Fruit fly (Drosophila melanogaster): ENCODE results near the gene CG9166.

DNA sequence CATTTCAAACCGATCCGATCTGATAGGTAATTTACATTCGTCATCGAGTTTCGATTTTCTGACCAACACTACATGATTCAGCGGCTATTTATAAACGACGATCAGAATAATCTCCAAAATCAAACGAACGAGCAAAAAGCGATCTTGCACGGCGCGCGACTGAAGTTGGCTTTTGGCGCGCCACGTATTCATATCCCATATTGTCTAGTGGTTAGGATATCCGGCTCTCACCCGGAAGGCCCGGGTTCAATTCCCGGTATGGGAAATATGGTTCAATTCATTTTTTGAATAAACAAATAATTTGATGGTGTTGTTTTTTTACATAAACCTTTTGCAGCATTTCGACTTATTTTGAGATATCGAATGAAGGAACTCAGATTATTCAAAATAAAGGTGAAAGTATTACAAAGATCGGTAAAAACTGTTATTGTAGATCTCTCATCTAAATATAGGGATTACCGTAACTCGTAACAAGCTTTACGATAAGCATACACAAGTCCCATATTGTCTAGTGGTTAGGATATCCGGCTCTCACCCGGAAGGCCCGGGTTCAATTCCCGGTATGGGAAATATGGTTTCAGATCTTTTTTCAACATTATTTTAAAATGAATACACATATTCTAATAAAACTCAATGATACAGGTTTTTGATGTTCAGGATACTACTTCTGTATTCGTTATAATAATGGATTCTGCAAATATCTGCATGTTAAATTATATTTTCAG, 29.0 kb downstream of the CG9166 start:
- no peak for TF ChIP-seq CG8478 (optimal IDR thresholded peaks at IDR 0.05)
- no peak for TF ChIP-seq psq (optimal IDR thresholded peaks at IDR 0.05)
- TF ChIP-seq usp (GFP tag; optimal IDR thresholded peaks at IDR 0.05) = no peak
